Worm (Caenorhabditis elegans) whole organism, midembryonic: ENCODE data around the gene dpyd-1.
A peak's percentile ranks its signal among the peaks of the same experiment; 100 is the strongest.

Experiments
- T22C8.4 ChIP-seq: fragments of 200-800 bp; sonication (Bioruptor generic); IDR thresholded peaks from 2 replicates; pipeline ENCODE4 v1.3.6; 2022; ENCODE audit warnings: missing genetic modification characterization, missing compliant biosample characterization
- cog-1 ChIP-seq: sonication (generic microtip); optimal IDR thresholded peaks from 2 replicates; lab custom pipeline; 2016; ENCODE audit warnings: missing genetic modification characterization, missing compliant biosample characterization
- flt-1 ChIP-seq: fragments of 200-800 bp; sonication (Bioruptor generic); IDR thresholded peaks from 2 replicates; pipeline ENCODE4 v1.3.6; 2022; ENCODE audit warnings: missing genetic modification characterization, missing compliant biosample characterization
- klf-2 ChIP-seq: fragments of 200-800 bp; sonication (Bioruptor generic); conservative IDR thresholded peaks from 2 replicates; pipeline ENCODE4 v1.3.6; 2022; ENCODE audit warnings: missing genetic modification reagents, missing genetic modification characterization, missing compliant biosample characterization
- med-1 ChIP-seq: sonication (generic microtip); optimal IDR thresholded peaks from 2 replicates; lab custom pipeline; 2017; ENCODE audit warnings: missing genetic modification characterization, mild to moderate bottlenecking, missing compliant biosample characterization, antibody characterized with exemption, missing genetic modification reagents; ENCODE audit not compliant: insufficient read depth
- ref-1 ChIP-seq: fragments of 200-800 bp; sonication (Bioruptor generic); conservative IDR thresholded peaks from 2 replicates; pipeline ENCODE4 v1.3.6; 2022; ENCODE audit warnings: missing genetic modification reagents, missing genetic modification characterization, missing compliant biosample characterization
- tab-1 ChIP-seq: fragments of 200-800 bp; sonication (Bioruptor generic); IDR thresholded peaks from 2 replicates; pipeline ENCODE4 v1.3.6; 2022; ENCODE audit warnings: missing genetic modification characterization, missing compliant biosample characterization
- ztf-23 ChIP-seq: fragments of 200-800 bp; sonication (Bioruptor generic); IDR thresholded peaks from 2 replicates; pipeline ENCODE4 v1.3.6; 2022; ENCODE audit warnings: missing genetic modification reagents, missing genetic modification characterization, missing compliant biosample characterization
- ztf-29 ChIP-seq: fragments of 200-800 bp; sonication (Bioruptor generic); IDR thresholded peaks from 2 replicates; pipeline ENCODE4 v1.3.6; 2022; ENCODE audit warnings: missing genetic modification reagents, missing genetic modification characterization, missing compliant biosample characterization

The dpyd-1 gene

DNA sequence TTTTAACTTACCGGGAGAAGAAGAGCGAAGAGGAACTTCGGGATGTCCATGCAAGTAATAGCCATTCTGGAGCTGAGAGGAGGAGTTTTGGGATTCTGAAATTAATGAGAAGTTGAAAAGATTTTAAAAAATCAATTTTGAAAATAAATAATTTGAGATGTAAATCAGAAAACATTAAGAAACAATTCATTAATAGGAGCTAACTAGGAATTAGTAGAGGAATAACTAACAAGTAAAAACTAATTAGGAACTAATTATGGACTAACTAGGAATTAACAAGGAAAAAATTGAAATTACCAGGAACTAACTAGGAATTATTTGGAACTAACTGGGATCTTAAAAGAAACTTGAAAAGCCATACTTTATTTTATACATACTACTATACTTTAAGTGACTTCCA lies 47.3 kb downstream of the dpyd-1 start, which contains the start of gene T23F2.4:
Gene T23F2.4 (minus strand): TSS at position 101 of the 400 bp plus-strand sequence.
- no peak for TF ChIP-seq ref-1 (GFP tag; lab: Robert Waterston, UW)
- no peak for TF ChIP-seq cog-1
- no peak for TF ChIP-seq ztf-29 (GFP tag; lab: Robert Waterston, UW)
- TF ChIP-seq T22C8.4 (GFP tag; lab: Robert Waterston, UW) = no peak
- TF ChIP-seq klf-2 (GFP tag; lab: Robert Waterston, UW) = no peak
- no peak for TF ChIP-seq ztf-23 (GFP tag; lab: Robert Waterston, UW)
- no peak for TF ChIP-seq med-1
- TF ChIP-seq tab-1 (GFP tag; lab: Robert Waterston, UW) = no peak
- no peak for TF ChIP-seq flt-1 (GFP tag; lab: Robert Waterston, UW)

DNA sequence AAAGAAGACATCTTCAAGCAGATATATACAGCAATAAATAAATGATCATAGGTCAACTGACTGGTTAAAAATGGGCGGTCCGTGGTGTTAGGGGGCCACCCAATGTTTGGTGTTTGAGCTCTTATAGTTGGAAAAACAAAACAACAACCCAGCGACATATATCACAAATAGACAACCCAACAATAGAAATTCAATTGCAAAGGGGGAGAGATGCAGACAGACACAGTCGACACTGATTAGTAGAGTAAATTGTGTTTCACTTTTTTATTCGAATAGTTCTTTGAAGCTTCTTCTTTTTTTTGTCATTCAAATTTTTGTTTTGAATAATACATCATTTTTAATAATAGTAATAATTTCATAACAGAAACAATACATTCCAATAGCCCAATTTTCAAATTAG lies 47.8 kb downstream of the dpyd-1 start:
- no peak for TF ChIP-seq cog-1
- TF ChIP-seq tab-1 (GFP tag; lab: Robert Waterston, UW) = no peak
- no peak for TF ChIP-seq ref-1 (GFP tag; lab: Robert Waterston, UW)
- TF ChIP-seq T22C8.4 (GFP tag; lab: Robert Waterston, UW) = no peak
- no peak for TF ChIP-seq ztf-29 (GFP tag; lab: Robert Waterston, UW)
- no peak for TF ChIP-seq flt-1 (GFP tag; lab: Robert Waterston, UW)
- no peak for TF ChIP-seq ztf-23 (GFP tag; lab: Robert Waterston, UW)
- no peak for TF ChIP-seq klf-2 (GFP tag; lab: Robert Waterston, UW)
- no peak for TF ChIP-seq med-1

DNA sequence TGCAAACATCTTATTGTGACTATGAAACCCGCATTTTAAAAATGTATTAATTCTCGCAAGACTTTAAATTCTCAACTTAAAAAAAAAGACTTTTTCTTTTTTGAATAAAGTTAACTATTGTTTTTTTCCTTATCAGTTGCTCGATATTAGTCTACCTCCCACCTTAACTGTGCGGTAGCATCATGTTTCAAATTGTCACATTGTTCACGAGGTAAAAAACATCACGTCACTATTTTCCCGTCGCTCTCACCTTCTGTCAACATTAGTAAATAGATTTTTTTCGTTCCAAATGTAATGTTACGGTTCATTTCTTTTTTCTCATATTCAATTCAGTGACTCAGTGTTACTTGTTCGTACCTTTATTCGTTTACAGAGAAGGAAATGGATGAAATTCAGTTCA lies 48.7 kb downstream of the dpyd-1 start:
- no peak for TF ChIP-seq med-1
- no peak for TF ChIP-seq T22C8.4 (GFP tag; lab: Robert Waterston, UW)
- TF ChIP-seq klf-2 (GFP tag; lab: Robert Waterston, UW) = no peak

DNA sequence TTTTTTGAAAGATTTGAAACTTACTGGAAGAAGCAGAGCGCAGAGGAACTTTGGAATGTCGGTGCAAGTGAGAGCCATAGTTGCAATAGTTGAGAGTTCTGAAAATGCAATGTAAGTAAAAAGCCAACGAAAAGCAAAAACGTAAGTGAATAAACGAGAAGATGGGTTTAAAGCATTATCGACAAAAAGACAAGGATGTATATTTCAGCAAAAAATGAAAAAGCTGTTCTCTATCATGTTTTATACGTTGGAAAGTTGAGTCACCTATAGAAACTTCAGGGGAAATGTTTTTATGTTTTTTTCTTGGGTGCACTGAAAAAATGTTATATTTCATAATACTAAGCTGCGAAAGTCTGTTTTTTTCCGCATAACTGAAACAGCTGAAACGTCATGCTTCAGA lies 49.4 kb downstream of the dpyd-1 start, which contains the start of gene T23F2.5:
Gene T23F2.5 (minus strand): TSS at position 101 of the 400 bp plus-strand sequence.
- TF ChIP-seq flt-1 (GFP tag; lab: Robert Waterston, UW) = no peak
- TF ChIP-seq ztf-23 (GFP tag; lab: Robert Waterston, UW) = no peak
- no peak for TF ChIP-seq klf-2 (GFP tag; lab: Robert Waterston, UW)
- no peak for TF ChIP-seq T22C8.4 (GFP tag; lab: Robert Waterston, UW)
- no peak for TF ChIP-seq med-1
- TF ChIP-seq ztf-29 (GFP tag; lab: Robert Waterston, UW) = no peak
- TF ChIP-seq cog-1 = no peak
- no peak for TF ChIP-seq tab-1 (GFP tag; lab: Robert Waterston, UW)
- TF ChIP-seq ref-1 (GFP tag; lab: Robert Waterston, UW) = no peak

DNA sequence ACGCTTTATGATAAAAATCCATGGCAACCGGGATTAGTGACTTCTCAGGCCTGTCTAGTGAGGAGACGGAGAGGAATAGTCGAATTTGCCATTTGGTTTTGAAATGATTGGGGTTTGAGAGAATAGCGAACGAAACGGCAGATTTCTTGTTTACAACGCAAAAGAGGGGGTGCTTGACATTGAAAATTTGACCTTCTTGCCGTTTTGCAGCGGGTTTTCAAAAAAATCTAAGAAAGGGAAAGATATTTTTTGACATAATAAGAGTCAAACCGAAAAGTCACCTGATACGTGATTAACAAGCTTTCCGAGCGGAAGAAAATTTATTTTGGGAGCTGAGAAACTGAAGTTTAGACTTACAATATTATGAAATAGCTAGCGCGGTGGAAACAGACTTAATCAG lies 50.2 kb downstream of the dpyd-1 start:
- no peak for TF ChIP-seq T22C8.4 (GFP tag; lab: Robert Waterston, UW)
- TF ChIP-seq flt-1 (GFP tag; lab: Robert Waterston, UW) = no peak
- no peak for TF ChIP-seq med-1
- no peak for TF ChIP-seq ztf-29 (GFP tag; lab: Robert Waterston, UW)
- TF ChIP-seq tab-1 (GFP tag; lab: Robert Waterston, UW) = no peak
- no peak for TF ChIP-seq klf-2 (GFP tag; lab: Robert Waterston, UW)
- TF ChIP-seq ref-1 (GFP tag; lab: Robert Waterston, UW) = no peak
- TF ChIP-seq cog-1 = no peak
- TF ChIP-seq ztf-23 (GFP tag; lab: Robert Waterston, UW) = no peak

DNA sequence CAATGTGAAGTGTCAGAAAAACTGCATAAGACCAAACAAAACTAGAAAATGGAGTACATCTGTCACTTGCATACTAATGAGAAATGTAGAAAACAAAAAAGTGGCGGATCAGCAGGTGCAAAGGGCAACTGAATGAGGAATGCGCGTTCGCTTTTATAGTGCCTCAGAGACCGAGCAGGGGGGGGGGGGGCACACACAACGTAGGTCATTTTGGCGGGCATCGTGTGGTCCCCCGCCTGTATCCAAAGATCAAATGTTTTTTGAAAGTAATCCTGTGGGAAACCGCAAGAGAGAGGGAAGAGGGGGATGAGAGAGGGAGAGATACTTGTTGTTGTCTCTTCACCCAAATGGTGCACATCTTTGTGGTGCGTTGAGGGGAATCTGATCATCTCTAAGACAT lies 50.7 kb downstream of the dpyd-1 start:
- TF ChIP-seq ztf-23 (GFP tag; lab: Robert Waterston, UW) = no peak
- TF ChIP-seq klf-2 (GFP tag; lab: Robert Waterston, UW) = no peak
- no peak; the same call in 1 of the 2 replicates for TF ChIP-seq flt-1 (GFP tag; lab: Robert Waterston, UW)
- no peak for TF ChIP-seq T22C8.4 (GFP tag; lab: Robert Waterston, UW)
- TF ChIP-seq cog-1 = peak; percentile 31
- no peak for TF ChIP-seq med-1
- peak; percentile 60; the same call in 1 of the 2 replicates for TF ChIP-seq tab-1 (GFP tag; lab: Robert Waterston, UW)
- TF ChIP-seq ztf-29 (GFP tag; lab: Robert Waterston, UW) = no peak
- TF ChIP-seq ref-1 (GFP tag; lab: Robert Waterston, UW) = no peak

DNA sequence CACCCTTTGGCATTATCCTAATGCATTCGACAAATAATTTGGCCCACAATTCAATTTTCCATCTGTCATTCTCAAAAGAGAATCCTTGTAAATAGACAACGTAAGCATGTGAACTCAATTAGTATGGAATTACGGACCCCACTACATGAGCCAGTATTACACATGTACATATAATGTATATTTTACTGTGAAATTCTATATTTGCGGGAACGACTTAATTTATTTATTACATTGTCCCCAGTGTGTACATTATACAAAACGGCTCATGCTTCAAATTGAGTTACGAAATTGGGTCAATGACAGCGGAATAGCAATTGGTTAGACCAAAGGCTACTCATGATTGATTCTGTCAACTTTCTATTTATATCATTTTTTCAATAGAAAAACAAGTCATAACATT lies 51.9 kb downstream of the dpyd-1 start:
- TF ChIP-seq med-1 (no peak), cog-1 (no peak), flt-1 (GFP tag; lab: Robert Waterston, UW) (no peak), klf-2 (GFP tag; lab: Robert Waterston, UW) (no peak), T22C8.4 (GFP tag; lab: Robert Waterston, UW) (no peak), ref-1 (GFP tag; lab: Robert Waterston, UW) (no peak)
